Worm (Caenorhabditis elegans) whole organism, L1 larva: ENCODE measurements around the gene dop-3.
A peak's percentile ranks its signal among the peaks of the same experiment; 100 is the strongest.

Experiments
- C16A3.4 ChIP-seq: fragments of 150-350 bp; optimal IDR thresholded peaks from 2 replicates; lab custom pipeline; 2014; ENCODE audit warnings: missing biosample characterization, missing genetic modification characterization
- F16B12.6 ChIP-seq: fragments of 150-350 bp; optimal IDR thresholded peaks from 2 replicates; lab custom pipeline; 2014; ENCODE audit warnings: missing biosample characterization, missing genetic modification characterization
- aha-1 ChIP-seq: fragments of 150-350 bp; optimal IDR thresholded peaks from 2 replicates; lab custom pipeline; 2014; ENCODE audit warnings: missing biosample characterization, missing genetic modification characterization
- alr-1 ChIP-seq: fragments of 200-800 bp; sonication (Bioruptor generic); optimal IDR thresholded peaks from 2 replicates; lab custom pipeline; 2018; ENCODE audit warnings: borderline replicate concordance, mild to moderate bottlenecking, missing genetic modification characterization, missing compliant biosample characterization
- aly-2 ChIP-seq: fragments of 150-350 bp; optimal IDR thresholded peaks from 2 replicates; lab custom pipeline; 2014; ENCODE audit warnings: missing biosample characterization, missing genetic modification characterization
- ceh-63 ChIP-seq: fragments of 200-800 bp; sonication (Bioruptor generic); optimal IDR thresholded peaks from 2 replicates; lab custom pipeline; 2018; ENCODE audit warnings: mild to moderate bottlenecking, missing genetic modification characterization, missing compliant biosample characterization
- ceh-82 ChIP-seq, 3 experiments: fragments of 150-350 bp in 1 of 3; sonication (generic microtip) in 2 of 3; optimal IDR thresholded peaks; 2 replicates each; lab custom pipeline; 2014 to 2017; ENCODE audit warnings: missing biosample characterization in 3 of 3, missing genetic modification characterization in 3 of 3
- ceh-88 ChIP-seq: fragments of 200-800 bp; sonication (Bioruptor generic); IDR thresholded peaks from 2 replicates; pipeline ENCODE4 v1.3.6; 2022; ENCODE audit warnings: missing genetic modification characterization, missing compliant biosample characterization
- dsc-1 ChIP-seq: sonication (generic microtip); optimal IDR thresholded peaks from 2 replicates; lab custom pipeline; 2016; ENCODE audit warnings: mild to moderate bottlenecking, missing genetic modification characterization, missing compliant biosample characterization
- efl-3 ChIP-seq: fragments of 200-800 bp; sonication (Bioruptor generic); optimal IDR thresholded peaks from 2 replicates; lab custom pipeline; 2018; ENCODE audit warnings: mild to moderate bottlenecking, missing genetic modification characterization, missing compliant biosample characterization
- egl-27 ChIP-seq, 2 experiments: fragments of 150-350 bp in 1 of 2; sonication (generic microtip); optimal IDR thresholded peaks; 3 replicates each; lab custom pipeline; 2017 to 2018; ENCODE audit warnings: missing biosample characterization in 2 of 2, missing genetic modification characterization in 2 of 2, missing genetic modification reagents in 2 of 2
- elt-2 ChIP-seq: sonication (generic microtip); optimal IDR thresholded peaks from 2 replicates; lab custom pipeline; 2016; ENCODE audit warnings: missing genetic modification characterization, mild to moderate bottlenecking, inconsistent platforms, missing compliant biosample characterization, missing genetic modification reagents
- elt-3 ChIP-seq, 6 experiments: fragments of 150-350 bp in 1 of 6; sonication (generic microtip); optimal IDR thresholded peaks; 2 replicates each; lab custom pipeline; 2017 to 2018; ENCODE audit warnings: missing biosample characterization in 6 of 6, missing genetic modification characterization in 6 of 6, inconsistent platforms in 1 of 6
- fkh-4 ChIP-seq: sonication (generic microtip); optimal IDR thresholded peaks from 2 replicates; lab custom pipeline; 2016; ENCODE audit warnings: missing compliant biosample characterization, missing genetic modification characterization, borderline replicate concordance
- fkh-8 ChIP-seq: sonication (generic microtip); optimal IDR thresholded peaks from 2 replicates; lab custom pipeline; 2016; ENCODE audit warnings: mild to moderate bottlenecking, missing genetic modification characterization, missing compliant biosample characterization
- hlh-17 ChIP-seq: fragments of 200-800 bp; sonication (Bioruptor generic); optimal IDR thresholded peaks from 2 replicates; lab custom pipeline; 2018; ENCODE audit warnings: missing genetic modification characterization, mild to moderate bottlenecking, missing compliant biosample characterization, moderate library complexity, borderline replicate concordance
- hpl-2 ChIP-seq: fragments of 150-350 bp; optimal IDR thresholded peaks from 2 replicates; lab custom pipeline; 2014; ENCODE audit warnings: missing biosample characterization, missing genetic modification reagents, missing genetic modification characterization
- irx-1 ChIP-seq: sonication (generic microtip); optimal IDR thresholded peaks from 2 replicates; lab custom pipeline; 2016; ENCODE audit warnings: missing genetic modification characterization, missing compliant biosample characterization
- lin-13 ChIP-seq: fragments of 150-350 bp; optimal IDR thresholded peaks from 2 replicates; lab custom pipeline; 2014; ENCODE audit warnings: missing biosample characterization, missing genetic modification reagents, missing genetic modification characterization
- lin-14 ChIP-seq: fragments of 200-800 bp; sonication (Bioruptor generic); optimal IDR thresholded peaks from 2 replicates; lab custom pipeline; 2018; ENCODE audit warnings: mild to moderate bottlenecking, missing genetic modification characterization, moderate library complexity, missing compliant biosample characterization
- lin-35 ChIP-seq, 2 experiments: fragments of 150-350 bp; optimal IDR thresholded peaks; 2 replicates each; lab custom pipeline; 2014; ENCODE audit warnings: missing biosample characterization in 2 of 2, missing genetic modification characterization in 2 of 2, missing genetic modification reagents in 2 of 2
- lin-39 ChIP-seq: fragments of 150-350 bp; optimal IDR thresholded peaks from 2 replicates; lab custom pipeline; 2014; ENCODE audit warnings: missing biosample characterization, missing genetic modification reagents, missing genetic modification characterization
- lir-3 ChIP-seq: sonication (generic microtip); optimal IDR thresholded peaks from 2 replicates; lab custom pipeline; 2016; ENCODE audit warnings: mild to moderate bottlenecking, missing genetic modification characterization, moderate library complexity, missing compliant biosample characterization; ENCODE audit not compliant: poor library complexity
- lsy-2 ChIP-seq, 2 experiments: fragments of 150-350 bp; optimal IDR thresholded peaks; 2 replicates each; lab custom pipeline; 2014; ENCODE audit warnings: missing biosample characterization in 2 of 2, missing genetic modification characterization in 2 of 2
- mdl-1 ChIP-seq, 2 experiments: fragments of 150-350 bp; optimal IDR thresholded peaks; 2 replicates each; lab custom pipeline; 2014 to 2017; ENCODE audit warnings: missing biosample characterization in 2 of 2, missing genetic modification characterization in 2 of 2, inconsistent platforms in 1 of 2
- mep-1 ChIP-seq: fragments of 150-350 bp; optimal IDR thresholded peaks from 2 replicates; lab custom pipeline; 2014; ENCODE audit warnings: missing biosample characterization, missing genetic modification characterization
- nhr-20 ChIP-seq: sonication (generic microtip); optimal IDR thresholded peaks from 2 replicates; lab custom pipeline; 2016; ENCODE audit warnings: mild to moderate bottlenecking, missing genetic modification characterization, missing compliant biosample characterization
- nhr-47 ChIP-seq: sonication (generic microtip); optimal IDR thresholded peaks from 2 replicates; lab custom pipeline; 2016; ENCODE audit warnings: mild to moderate bottlenecking, missing genetic modification characterization, moderate library complexity, missing compliant biosample characterization
- nhr-71 ChIP-seq: sonication (generic microtip); optimal IDR thresholded peaks from 2 replicates; lab custom pipeline; 2016; ENCODE audit warnings: mild to moderate bottlenecking, missing genetic modification characterization, moderate library complexity, missing compliant biosample characterization
- nhr-76 ChIP-seq: sonication (generic microtip); optimal IDR thresholded peaks from 2 replicates; lab custom pipeline; 2017; ENCODE audit warnings: missing biosample characterization, missing genetic modification characterization
- nhr-85 ChIP-seq: sonication (generic microtip); peaks from one replicate; lab custom pipeline; 2016; ENCODE audit warnings: missing genetic modification characterization, inconsistent platforms, missing compliant biosample characterization
- nhr-90 ChIP-seq: sonication (generic microtip); optimal IDR thresholded peaks from 2 replicates; lab custom pipeline; 2016; ENCODE audit warnings: mild to moderate bottlenecking, missing genetic modification characterization, missing compliant biosample characterization; ENCODE audit not compliant: poor library complexity
- pax-3 ChIP-seq: fragments of 200-800 bp; sonication (Bioruptor generic); optimal IDR thresholded peaks from 2 replicates; lab custom pipeline; 2018; ENCODE audit warnings: mild to moderate bottlenecking, missing genetic modification characterization, moderate library complexity, missing compliant biosample characterization
- rnt-1 ChIP-seq: sonication (generic microtip); optimal IDR thresholded peaks from 2 replicates; lab custom pipeline; 2016; ENCODE audit warnings: mild to moderate bottlenecking, missing genetic modification characterization, moderate library complexity, missing compliant biosample characterization
- skn-1 ChIP-seq: fragments of 150-350 bp; optimal IDR thresholded peaks from 2 replicates; lab custom pipeline; 2014; ENCODE audit warnings: missing biosample characterization, missing genetic modification characterization
- snu-23 ChIP-seq: sonication (generic microtip); optimal IDR thresholded peaks from 2 replicates; lab custom pipeline; 2016; ENCODE audit warnings: missing genetic modification characterization, missing compliant biosample characterization
- sox-4 ChIP-seq: sonication (generic microtip); optimal IDR thresholded peaks from 2 replicates; lab custom pipeline; 2016; ENCODE audit warnings: missing genetic modification characterization, missing compliant biosample characterization
- tlp-1 ChIP-seq: fragments of 150-350 bp; optimal IDR thresholded peaks from 2 replicates; lab custom pipeline; 2014; ENCODE audit warnings: missing biosample characterization, missing genetic modification characterization
- unc-130 ChIP-seq: fragments of 150-350 bp; optimal IDR thresholded peaks from 2 replicates; lab custom pipeline; 2017; ENCODE audit warnings: missing biosample characterization, missing genetic modification characterization, inconsistent platforms
- unc-30 ChIP-seq: sonication (generic microtip); optimal IDR thresholded peaks from 2 replicates; lab custom pipeline; 2017; ENCODE audit warnings: missing biosample characterization, missing genetic modification characterization
- unc-86 ChIP-seq: sonication (generic microtip); optimal IDR thresholded peaks from 2 replicates; lab custom pipeline; 2016; ENCODE audit warnings: missing genetic modification characterization, missing compliant biosample characterization
- ztf-11 ChIP-seq, 2 experiments: sonication (generic microtip); optimal IDR thresholded peaks; 2 replicates each; lab custom pipeline; 2016 to 2017; ENCODE audit warnings: missing genetic modification characterization in 2 of 2, missing biosample characterization in 1 of 2, missing compliant biosample characterization in 1 of 2
- ztf-4 ChIP-seq: fragments of 150-350 bp; optimal IDR thresholded peaks from 2 replicates; lab custom pipeline; 2014; ENCODE audit warnings: missing biosample characterization, missing genetic modification characterization

The dop-3 gene

ce11 chrX:6518537-6518936 is 51.0 kb downstream of the dop-3 start, which contains the start of gene ets-4 (continued):
- TF ChIP-seq skn-1 (tag; lab: Kevin White, UChicago), result no peak
- TF ChIP-seq lin-39 (tag; lab: Kevin White, UChicago), result no peak
- TF ChIP-seq mdl-1 (tag; optimal IDR thresholded peaks at IDR 0.05; lab: Kevin White, UChicago), result peak in 1 of 2 experiments; percentile 44
- TF ChIP-seq C16A3.4 (tag; lab: Kevin White, UChicago), result peak; percentile 0
- TF ChIP-seq F16B12.6, result no peak
- no peak for TF ChIP-seq aly-2
- peak; percentile 39 for TF ChIP-seq nhr-90 (tag; lab: Kevin White, UChicago)
- TF ChIP-seq lin-35 (GFP tag; optimal IDR thresholded peaks at IDR 0.05; lab: Kevin White, UChicago), result peak in 1 of 2 experiments; percentile 29
- TF ChIP-seq rnt-1, result no peak
- TF ChIP-seq elt-3 (tag; optimal IDR thresholded peaks at IDR 0.05; lab: Kevin White, UChicago), result no peak
- TF ChIP-seq unc-30 (tag; lab: Kevin White, UChicago), result no peak
- TF ChIP-seq snu-23 (GFP tag; lab: Kevin White, UChicago), result no peak
- TF ChIP-seq mep-1 (tag; lab: Kevin White, UChicago), result no peak
- TF ChIP-seq ztf-4, result no peak
- no peak for TF ChIP-seq hlh-17 (GFP tag; lab: Kevin White, UChicago)
- no peak for TF ChIP-seq efl-3 (GFP tag; lab: Kevin White, UChicago)
- TF ChIP-seq tlp-1 (tag; lab: Kevin White, UChicago), result peak; percentile 35
- TF ChIP-seq ceh-63, result no peak
- TF ChIP-seq ztf-11 (tag; optimal IDR thresholded peaks at IDR 0.05; lab: Kevin White, UChicago), result no peak
- no peak for TF ChIP-seq pax-3 (tag; lab: Kevin White, UChicago)
- no peak for TF ChIP-seq lir-3 (tag; lab: Kevin White, UChicago)
- no peak for TF ChIP-seq unc-130
- TF ChIP-seq ceh-82 (tag; optimal IDR thresholded peaks at IDR 0.05; lab: Kevin White, UChicago), result no peak
- no peak for TF ChIP-seq lsy-2 (tag; optimal IDR thresholded peaks at IDR 0.05; lab: Kevin White, UChicago)
- TF ChIP-seq unc-86, result no peak
- no peak for TF ChIP-seq alr-1
- no peak for TF ChIP-seq nhr-85 (tag; lab: Kevin White, UChicago)
- no peak for TF ChIP-seq lin-13 (GFP tag; lab: Kevin White, UChicago)
- no peak for TF ChIP-seq ceh-88 (GFP tag; lab: Robert Waterston, UW)
- TF ChIP-seq nhr-47 (tag; lab: Kevin White, UChicago), result no peak
- TF ChIP-seq dsc-1 (tag; lab: Kevin White, UChicago), result no peak
- TF ChIP-seq hpl-2 (GFP tag; lab: Kevin White, UChicago), result no peak
- no peak for TF ChIP-seq fkh-4 (tag; lab: Kevin White, UChicago)
- TF ChIP-seq sox-4 (tag; lab: Kevin White, UChicago), result no peak
- TF ChIP-seq egl-27 (tag; optimal IDR thresholded peaks at IDR 0.05; lab: Kevin White, UChicago), result no peak
- no peak for TF ChIP-seq irx-1
- peak; percentile 18 for TF ChIP-seq nhr-20 (tag; lab: Kevin White, UChicago)
- TF ChIP-seq fkh-8 (tag; lab: Kevin White, UChicago), result no peak
- TF ChIP-seq aha-1 (tag; lab: Kevin White, UChicago), result no peak
- TF ChIP-seq lin-14 (GFP tag; lab: Kevin White, UChicago), result peak; percentile 4

ce11 chrX:6517025-6517770 is 52.3 kb downstream of the dop-3 start:
- TF ChIP-seq nhr-76 (no peak), nhr-71 (tag; lab: Kevin White, UChicago) (peak; percentile 42), ztf-11 (tag; optimal IDR thresholded peaks at IDR 0.05; lab: Kevin White, UChicago) (no peak), elt-2 (tag; lab: Kevin White, UChicago) (peak; percentile 95), lin-35 (GFP tag; optimal IDR thresholded peaks at IDR 0.05; lab: Kevin White, UChicago) (peak in 1 of 2 experiments; percentile 26), unc-30 (tag; lab: Kevin White, UChicago) (no peak)
